Worm (Caenorhabditis elegans) whole organism, L4 larva: ENCODE measurements around the gene F56H9.8.

ENCODE experiments used
- F26F4.8 ChIP-seq: fragments of 200-800 bp; sonication (Bioruptor generic); conservative IDR thresholded peaks from 2 replicates; pipeline ENCODE4 v1.3.6; 2022; ENCODE audit warnings: missing genetic modification characterization, missing compliant biosample characterization
- F44E2.7 ChIP-seq: fragments of 200-800 bp; sonication (Bioruptor generic); IDR thresholded peaks from 2 replicates; pipeline ENCODE4 v2.1.2; 2022; ENCODE audit warnings: missing genetic modification characterization, missing compliant biosample characterization
- T26A8.4 ChIP-seq: fragments of 200-800 bp; sonication (Bioruptor generic); IDR thresholded peaks from 2 replicates; pipeline ENCODE4 v1.3.6; 2022; ENCODE audit warnings: missing genetic modification characterization, missing compliant biosample characterization
- ZK337.2 ChIP-seq: fragments of 200-800 bp; sonication (Bioruptor generic); IDR thresholded peaks from 2 replicates; pipeline ENCODE4 v1.3.6; 2022; ENCODE audit warnings: missing genetic modification reagents, missing genetic modification characterization, missing compliant biosample characterization
- aha-1 ChIP-seq: fragments of 150-350 bp; peaks from one replicate; lab custom pipeline; 2014; ENCODE audit warnings: missing biosample characterization, missing genetic modification characterization
- ama-1 ChIP-seq: fragments of 150-350 bp; optimal IDR thresholded peaks from 2 replicates; lab custom pipeline; 2014; ENCODE audit warnings: inconsistent platforms, mixed read lengths
- arid-1 ChIP-seq: fragments of 200-800 bp; sonication (Bioruptor generic); conservative IDR thresholded peaks from 2 replicates; pipeline ENCODE4 v1.3.6; 2022; ENCODE audit warnings: missing genetic modification reagents, missing genetic modification characterization, missing compliant biosample characterization
- ceh-82 ChIP-seq: sonication (generic microtip); optimal IDR thresholded peaks from 2 replicates; lab custom pipeline; 2017; ENCODE audit warnings: missing biosample characterization, missing genetic modification characterization
- cey-2 ChIP-seq: sonication (generic microtip); optimal IDR thresholded peaks from 3 replicates; lab custom pipeline; 2017; ENCODE audit warnings: missing genetic modification characterization, mild to moderate bottlenecking, missing compliant biosample characterization, antibody characterized with exemption, borderline replicate concordance; ENCODE audit not compliant: insufficient read depth
- ctbp-1 ChIP-seq: fragments of 200-800 bp; sonication (Bioruptor generic); IDR thresholded peaks from 2 replicates; pipeline ENCODE4 v1.3.6; 2022; ENCODE audit warnings: missing genetic modification reagents, missing genetic modification characterization, missing compliant biosample characterization
- daf-12 ChIP-seq: fragments of 150-350 bp; optimal IDR thresholded peaks from 2 replicates; lab custom pipeline; 2014; ENCODE audit warnings: missing biosample characterization, missing genetic modification reagents, missing genetic modification characterization
- daf-16 ChIP-seq, 3 experiments: sonication (generic microtip); optimal IDR thresholded peaks; 2 replicates each; lab custom pipeline; 2016 to 2017; ENCODE audit warnings: missing genetic modification characterization in 3 of 3, missing genetic modification reagents in 3 of 3, mild to moderate bottlenecking in 2 of 3, missing compliant biosample characterization in 2 of 3, missing biosample characterization in 1 of 3, moderate library complexity in 1 of 3
- daf-19 ChIP-seq: fragments of 200-800 bp; sonication (Bioruptor generic); conservative IDR thresholded peaks from 2 replicates; pipeline ENCODE4 v1.3.6; 2022; ENCODE audit warnings: missing genetic modification characterization, missing compliant biosample characterization
- dmd-6 ChIP-seq: fragments of 200-800 bp; sonication (Bioruptor generic); IDR thresholded peaks from 2 replicates; pipeline ENCODE4 v1.3.6; 2022; ENCODE audit warnings: missing genetic modification reagents, missing genetic modification characterization, missing compliant biosample characterization
- dve-1 ChIP-seq: sonication (generic microtip); optimal IDR thresholded peaks from 2 replicates; lab custom pipeline; 2017; ENCODE audit warnings: antibody characterized with exemption, mild to moderate bottlenecking, missing genetic modification characterization, missing compliant biosample characterization; ENCODE audit not compliant: insufficient read depth
- egl-43 ChIP-seq: fragments of 200-800 bp; sonication (Bioruptor generic); IDR thresholded peaks from 2 replicates; pipeline ENCODE4 v1.3.6; 2022; ENCODE audit warnings: missing genetic modification reagents, missing genetic modification characterization, missing compliant biosample characterization
- fos-1 ChIP-seq: fragments of 150-350 bp; optimal IDR thresholded peaks from 2 replicates; lab custom pipeline; 2014; ENCODE audit warnings: missing biosample characterization, missing genetic modification characterization
- hlh-11 ChIP-seq: fragments of 200-800 bp; sonication (Bioruptor generic); optimal IDR thresholded peaks from 2 replicates; lab custom pipeline; 2018; ENCODE audit warnings: mild to moderate bottlenecking, missing genetic modification characterization, missing compliant biosample characterization
- hlh-30 ChIP-seq: sonication (generic microtip); optimal IDR thresholded peaks from 2 replicates; lab custom pipeline; 2017; ENCODE audit warnings: antibody characterized with exemption, mild to moderate bottlenecking, missing genetic modification characterization, missing compliant biosample characterization; ENCODE audit not compliant: insufficient read depth
- hmg-1.1 ChIP-seq: fragments of 200-800 bp; sonication (Bioruptor generic); IDR thresholded peaks from 2 replicates; pipeline ENCODE4 v1.3.6; 2022; ENCODE audit warnings: missing genetic modification reagents, missing genetic modification characterization, missing compliant biosample characterization
- lin-13 ChIP-seq: fragments of 150-350 bp; optimal IDR thresholded peaks from 2 replicates; lab custom pipeline; 2014; ENCODE audit warnings: missing biosample characterization, missing genetic modification reagents, missing genetic modification characterization
- mdl-1 ChIP-seq, 2 experiments: fragments of 150-350 bp in 1 of 2; sonication (generic microtip) in 1 of 2; optimal IDR thresholded peaks; 2 replicates each; lab custom pipeline; 2014 to 2017; ENCODE audit warnings: missing biosample characterization in 2 of 2, missing genetic modification characterization in 2 of 2
- mep-1 ChIP-seq: fragments of 150-350 bp; sonication (generic microtip); optimal IDR thresholded peaks from 3 replicates; lab custom pipeline; 2014; ENCODE audit warnings: missing biosample characterization, missing genetic modification characterization
- mxl-2 ChIP-seq: fragments of 200-800 bp; sonication (Bioruptor generic); conservative IDR thresholded peaks from 2 replicates; pipeline ENCODE4 v1.3.6; 2022; ENCODE audit warnings: missing genetic modification reagents, missing genetic modification characterization, missing compliant biosample characterization
- mxl-3 ChIP-seq: fragments of 200-800 bp; sonication (Bioruptor generic); optimal IDR thresholded peaks from 2 replicates; lab custom pipeline; 2018; ENCODE audit warnings: mild to moderate bottlenecking, missing genetic modification characterization, missing compliant biosample characterization
- nhr-10 ChIP-seq: fragments of 150-350 bp; optimal IDR thresholded peaks from 2 replicates; lab custom pipeline; 2014; ENCODE audit warnings: missing biosample characterization, missing genetic modification characterization
- nhr-237 ChIP-seq: sonication (generic microtip); optimal IDR thresholded peaks from 2 replicates; lab custom pipeline; 2017; ENCODE audit warnings: missing biosample characterization, missing genetic modification characterization
- nhr-28 ChIP-seq: fragments of 150-350 bp; optimal IDR thresholded peaks from 2 replicates; lab custom pipeline; 2014; ENCODE audit warnings: missing biosample characterization, missing genetic modification characterization
- nhr-41 ChIP-seq: fragments of 200-800 bp; sonication (Bioruptor generic); IDR thresholded peaks from 2 replicates; pipeline ENCODE4 v1.3.6; 2022; ENCODE audit warnings: missing genetic modification reagents, missing genetic modification characterization, missing compliant biosample characterization
- nhr-48 ChIP-seq: sonication (generic microtip); optimal IDR thresholded peaks from 2 replicates; lab custom pipeline; 2016; ENCODE audit warnings: mild to moderate bottlenecking, missing genetic modification characterization, missing compliant biosample characterization
- nhr-6 ChIP-seq: fragments of 150-350 bp; optimal IDR thresholded peaks from 2 replicates; lab custom pipeline; 2014; ENCODE audit warnings: missing biosample characterization, missing genetic modification characterization
- nhr-77 ChIP-seq: fragments of 150-350 bp; optimal IDR thresholded peaks from 2 replicates; lab custom pipeline; 2014; ENCODE audit warnings: missing biosample characterization, missing genetic modification characterization
- pha-4 ChIP-seq, 2 experiments: fragments of 150-350 bp in 1 of 2; fragments of 200-800 bp in 1 of 2; sonication (Bioruptor generic) in 1 of 2; IDR thresholded peaks in 1 of 2; optimal IDR thresholded peaks in 1 of 2; 2 replicates each; pipeline versions ENCODE4 v1.3.6 to Lab custom; 2014 to 2022; ENCODE audit warnings: missing genetic modification characterization in 2 of 2, missing genetic modification reagents in 2 of 2, missing biosample characterization in 1 of 2, missing compliant biosample characterization in 1 of 2
- php-3 ChIP-seq: fragments of 200-800 bp; sonication (Bioruptor generic); IDR thresholded peaks from 2 replicates; pipeline ENCODE4 v1.3.6; 2022; ENCODE audit warnings: missing genetic modification reagents, missing genetic modification characterization, missing compliant biosample characterization
- pqm-1 ChIP-seq: sonication (generic microtip); optimal IDR thresholded peaks from 2 replicates; lab custom pipeline; 2017; ENCODE audit warnings: missing biosample characterization, missing genetic modification characterization
- rbr-2 ChIP-seq: sonication (generic microtip); optimal IDR thresholded peaks from 2 replicates; lab custom pipeline; 2016; ENCODE audit warnings: missing genotype, missing genetic modification characterization, missing compliant biosample characterization
- saeg-2 ChIP-seq: fragments of 200-800 bp; sonication (Bioruptor generic); IDR thresholded peaks from 2 replicates; pipeline ENCODE4 v1.3.6; 2022; ENCODE audit warnings: missing genetic modification reagents, missing genetic modification characterization, missing compliant biosample characterization
- snpc-1.2 ChIP-seq: fragments of 200-800 bp; sonication (Bioruptor generic); IDR thresholded peaks from 2 replicates; pipeline ENCODE4 v1.3.6; 2022; ENCODE audit warnings: missing genetic modification reagents, missing genetic modification characterization, missing compliant biosample characterization
- snpc-4 ChIP-seq: fragments of 150-350 bp; optimal IDR thresholded peaks from 2 replicates; lab custom pipeline; 2014; ENCODE audit warnings: missing biosample characterization, missing genetic modification characterization
- tra-1 ChIP-seq: fragments of 200-800 bp; sonication (Bioruptor generic); IDR thresholded peaks from 2 replicates; pipeline ENCODE4 v1.3.6; 2022; ENCODE audit warnings: missing genetic modification reagents, missing genetic modification characterization, missing compliant biosample characterization
- unc-62 ChIP-seq, 3 experiments: fragments of 150-350 bp in 1 of 3; sonication (generic microtip); optimal IDR thresholded peaks in 2 of 3; peaks in 1 of 3; 1 replicate in 1 of 3; 2 replicates in 2 of 3; lab custom pipeline; 2014 to 2017; ENCODE audit warnings: missing biosample characterization in 3 of 3, missing genetic modification characterization in 3 of 3, missing genetic modification reagents in 3 of 3, missing genotype in 1 of 3
- ztf-7 ChIP-seq: fragments of 150-350 bp; optimal IDR thresholded peaks from 2 replicates; lab custom pipeline; 2014; ENCODE audit warnings: missing biosample characterization, missing genetic modification characterization

F56H9.8 gene

DNA sequence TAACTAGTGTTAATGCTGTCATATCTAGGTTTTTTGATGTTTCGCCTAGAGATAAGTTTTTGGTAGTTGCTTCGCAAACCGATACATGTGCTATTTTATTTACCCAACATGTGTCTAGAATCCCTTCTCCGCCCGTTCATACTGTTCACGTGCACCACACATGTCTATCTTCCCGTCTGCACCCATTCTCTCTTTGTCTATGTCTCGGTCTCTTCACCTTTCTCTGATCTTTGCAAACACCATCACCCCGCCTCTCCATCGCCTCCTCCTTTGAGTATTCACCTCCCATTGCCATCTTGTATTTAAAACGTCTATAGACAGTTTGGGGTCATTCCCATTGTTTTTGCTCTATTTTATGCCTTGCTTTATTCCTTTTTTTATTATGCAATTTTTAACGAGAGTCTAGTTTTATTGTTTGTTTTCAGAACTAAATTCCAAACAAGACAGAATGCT, 7.3 kb upstream of the F56H9.8 start, which contains the start of gene F56H9.2 (continued):
- TF ChIP-seq nhr-28 (tag; lab: Kevin White, UChicago), result peak; percentile 51
- TF ChIP-seq T26A8.4 (GFP tag; lab: Robert Waterston, UW), result no peak
- TF ChIP-seq nhr-237 (tag; lab: Kevin White, UChicago), result no peak
- peak; percentile 52 to 55 for TF ChIP-seq daf-16 (GFP tag; optimal IDR thresholded peaks at IDR 0.05; lab: Kevin White, UChicago)
- TF ChIP-seq daf-16 (tag; optimal IDR thresholded peaks at IDR 0.05; lab: Kevin White, UChicago), result peak; percentile 94
- TF ChIP-seq nhr-41 (GFP tag; lab: Robert Waterston, UW), result 0 out of 2 replicates have a peak, but pooled peaks have one; percentile 18
- TF ChIP-seq aha-1 (tag; lab: Kevin White, UChicago), result peak; percentile 97
- peak; percentile 69 for TF ChIP-seq ama-1
- no peak for TF ChIP-seq F44E2.7 (GFP tag; lab: Robert Waterston, UW)
- TF ChIP-seq ZK337.2 (GFP tag; lab: Robert Waterston, UW), result no peak
- peak; percentile 96 for TF ChIP-seq nhr-48 (tag; lab: Kevin White, UChicago)
- peak; percentile 49 for TF ChIP-seq cey-2 (tag; lab: Kevin White, UChicago)
- TF ChIP-seq dmd-6, result peak; percentile 98
- no peak for TF ChIP-seq ceh-82
- TF ChIP-seq daf-19 (GFP tag; lab: Robert Waterston, UW), result no peak
- TF ChIP-seq egl-43, result no peak
- TF ChIP-seq snpc-1.2 (GFP tag; lab: Robert Waterston, UW), result no peak
- peak; percentile 55; the same call in 1 of the 2 replicates for TF ChIP-seq pha-4 (GFP tag; IDR thresholded peaks at IDR 0.05; lab: Robert Waterston, UW)
- no peak for TF ChIP-seq pha-4 (tag; optimal IDR thresholded peaks at IDR 0.05; lab: Kevin White, UChicago)
- 0 out of 2 replicates have a peak, but pooled peaks have one; percentile 34 for TF ChIP-seq hmg-1.1
- peak; percentile 50 for TF ChIP-seq ztf-7 (tag; lab: Kevin White, UChicago)
- peak; percentile 48 for TF ChIP-seq rbr-2 (tag; lab: Kevin White, UChicago)
- 0 out of 2 replicates have a peak, but pooled peaks have one; percentile 12 for TF ChIP-seq ctbp-1
- TF ChIP-seq nhr-77, result peak; percentile 59
- peak; percentile 74; the same call in 1 of the 2 replicates for TF ChIP-seq saeg-2 (GFP tag; lab: Robert Waterston, UW)
- no peak for TF ChIP-seq fos-1 (tag; lab: Kevin White, UChicago)
- peak; percentile 88 for TF ChIP-seq nhr-6 (tag; lab: Kevin White, UChicago)
- peak; percentile 94 for TF ChIP-seq mxl-3 (GFP tag; lab: Kevin White, UChicago)
- peak; percentile 30 for TF ChIP-seq nhr-10

DNA sequence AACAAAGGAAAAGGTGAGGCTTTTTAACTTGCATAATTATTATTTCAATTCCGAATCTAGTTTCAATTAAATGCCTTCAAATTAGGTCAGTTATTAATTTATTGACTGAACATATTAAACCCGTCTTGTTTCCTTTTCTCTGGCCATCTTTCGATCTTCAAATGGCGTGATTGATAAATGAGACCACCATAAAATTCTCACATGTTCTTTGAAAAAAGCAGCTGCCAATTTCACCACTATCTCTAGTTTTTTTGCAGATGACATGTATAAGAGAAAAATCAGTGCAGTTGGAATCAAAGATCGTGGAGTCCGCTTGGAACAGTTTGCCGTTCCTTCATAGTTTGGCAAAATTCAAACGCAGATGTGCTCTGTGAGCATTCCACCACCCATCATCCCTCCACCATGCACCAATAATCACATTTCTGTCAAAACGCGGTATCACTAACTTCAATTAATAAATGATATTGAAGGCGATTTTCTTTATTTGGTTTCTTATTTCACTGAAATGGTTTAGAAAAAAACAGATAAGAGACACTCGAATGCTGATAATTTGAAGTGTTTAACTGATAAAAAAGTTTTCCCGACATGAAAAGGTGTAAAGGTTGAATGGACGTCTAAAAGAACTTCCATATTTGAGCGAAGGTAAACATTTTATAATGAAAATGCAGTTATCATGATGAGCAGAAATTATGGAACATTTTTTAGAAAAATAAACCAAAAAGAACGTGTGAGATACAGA, 6.7 kb upstream of the F56H9.8 start:
- TF ChIP-seq pqm-1 (tag; lab: Kevin White, UChicago), result peak; percentile 83
- 0 out of 2 replicates have a peak, but pooled peaks have one; percentile 38 for TF ChIP-seq mxl-2 (GFP tag; lab: Robert Waterston, UW)
- no peak for TF ChIP-seq ZK337.2 (GFP tag; lab: Robert Waterston, UW)
- TF ChIP-seq daf-12 (tag; lab: Kevin White, UChicago), result no peak
- peak; percentile 35 for TF ChIP-seq dve-1 (tag; lab: Kevin White, UChicago)
- no peak for TF ChIP-seq arid-1 (GFP tag; lab: Robert Waterston, UW)
- peak; percentile 32 for TF ChIP-seq mxl-3 (GFP tag; lab: Kevin White, UChicago)
- no peak for TF ChIP-seq daf-19 (GFP tag; lab: Robert Waterston, UW)
- TF ChIP-seq nhr-6 (tag; lab: Kevin White, UChicago), result peak; percentile 71
- peak; percentile 30 for TF ChIP-seq nhr-28 (tag; lab: Kevin White, UChicago)
- peak in 1 of 2 experiments; percentile 61 for TF ChIP-seq daf-16 (GFP tag; optimal IDR thresholded peaks at IDR 0.05; lab: Kevin White, UChicago)
- TF ChIP-seq daf-16 (tag; optimal IDR thresholded peaks at IDR 0.05; lab: Kevin White, UChicago), result peak; percentile 91
- TF ChIP-seq dmd-6, result peak; percentile 50
- TF ChIP-seq aha-1 (tag; lab: Kevin White, UChicago), result peak; percentile 65
- peak; percentile 70 for TF ChIP-seq hlh-30 (tag; lab: Kevin White, UChicago)
- no peak for TF ChIP-seq lin-13
- TF ChIP-seq mdl-1 (tag; optimal IDR thresholded peaks at IDR 0.05; lab: Kevin White, UChicago), result peak in 1 of 2 experiments; percentile 65
- TF ChIP-seq F26F4.8 (GFP tag; lab: Robert Waterston, UW), result no peak
- no peak for TF ChIP-seq snpc-4 (tag; lab: Kevin White, UChicago)
- peak; percentile 74 for TF ChIP-seq hlh-11 (tag; lab: Kevin White, UChicago)
- TF ChIP-seq php-3 (GFP tag; lab: Robert Waterston, UW), result peak; percentile 56; the same call in 1 of the 2 replicates
- TF ChIP-seq tra-1 (GFP tag; lab: Robert Waterston, UW), result 0 out of 2 replicates have a peak, but pooled peaks have one; percentile 50
- TF ChIP-seq mep-1 (tag; lab: Kevin White, UChicago), result no peak
- TF ChIP-seq unc-62 (GFP tag; optimal IDR thresholded peaks at IDR 0.05 in 1 of 2; lab: Kevin White, UChicago), result peak in 1 of 2 experiments; percentile 7
- no peak for TF ChIP-seq unc-62 (tag; optimal IDR thresholded peaks at IDR 0.05; lab: Kevin White, UChicago)
